Worm (Caenorhabditis elegans): ENCODE measurements around the gene osm-3.

Gene osm-3

DNA sequence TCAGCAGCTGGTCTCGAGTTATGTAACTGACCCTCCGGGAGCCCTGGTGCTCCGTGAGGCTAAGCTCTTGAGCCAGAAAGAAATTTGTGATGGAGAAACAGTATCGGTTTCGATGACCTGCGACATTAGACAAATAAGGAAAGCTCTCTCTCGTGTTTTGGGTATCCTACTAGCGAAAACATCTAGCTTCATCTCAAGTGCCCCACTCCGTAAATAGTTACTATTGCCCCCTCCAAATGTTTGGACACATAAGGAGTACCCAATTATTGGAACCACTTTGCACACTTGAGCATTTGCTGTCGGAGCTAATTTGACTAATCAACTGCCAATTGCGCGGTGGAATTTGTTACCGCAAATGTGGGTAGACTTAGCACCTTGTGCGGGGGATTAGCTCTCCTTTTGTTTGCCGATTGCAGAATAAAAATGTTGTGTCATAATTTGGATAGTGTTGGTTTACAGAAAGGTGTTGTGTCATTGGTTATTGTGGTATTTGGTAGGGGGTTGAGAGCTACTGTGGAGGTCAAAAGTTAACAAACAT is 36.8 kb downstream of the osm-3 start:
- peak; percentile 39 for TF ChIP-seq unc-42 (tag; optimal IDR thresholded peaks at IDR 0.05)
- TF ChIP-seq ref-2 (tag; optimal IDR thresholded peaks at IDR 0.05) = peak; percentile 34
- no peak for TF ChIP-seq ets-4 (tag; optimal IDR thresholded peaks at IDR 0.05)
- peak; percentile 69 for TF ChIP-seq tbx-2 (tag; optimal IDR thresholded peaks at IDR 0.05)
- TF ChIP-seq ceh-22 (tag; optimal IDR thresholded peaks at IDR 0.05) = peak; percentile 60
- TF ChIP-seq ama-1 (optimal IDR thresholded peaks at IDR 0.05) = peak; percentile 43
- TF ChIP-seq ttx-3 (tag; optimal IDR thresholded peaks at IDR 0.05) = no peak

ce11 chrIV:3759823-3760222 is 41.0 kb downstream of the osm-3 start:
- TF ChIP-seq elt-4 (tag; optimal IDR thresholded peaks at IDR 0.05) (no peak), unc-55 (GFP tag; optimal IDR thresholded peaks at IDR 0.05) (peak; percentile 57)

- TF ChIP-seq ceh-24 (tag; optimal IDR thresholded peaks at IDR 0.05) = no peak
- TF ChIP-seq syd-9 (tag; optimal IDR thresholded peaks at IDR 0.05) = no peak
- no peak for TF ChIP-seq che-1 (tag; optimal IDR thresholded peaks at IDR 0.05)
- no peak for TF ChIP-seq pros-1 (tag; optimal IDR thresholded peaks at IDR 0.05)
- no peak for TF ChIP-seq ceh-30 (tag; optimal IDR thresholded peaks at IDR 0.05)
- TF ChIP-seq zip-5 (tag; optimal IDR thresholded peaks at IDR 0.05) = no peak
- TF ChIP-seq ceh-48 (tag; optimal IDR thresholded peaks at IDR 0.05) = no peak
- no peak for TF ChIP-seq pqm-1 (tag; optimal IDR thresholded peaks at IDR 0.05)
- TF ChIP-seq sox-2 (GFP tag; IDR thresholded peaks at IDR 0.05) = no peak
- no peak for TF ChIP-seq eyg-1 (tag; optimal IDR thresholded peaks at IDR 0.05)
- TF ChIP-seq T23F11.4 (GFP tag; optimal IDR thresholded peaks at IDR 0.05) = no peak
- TF ChIP-seq nfya-1 (tag; optimal IDR thresholded peaks at IDR 0.05) = no peak
- TF ChIP-seq unc-42 (tag; optimal IDR thresholded peaks at IDR 0.05) = no peak
- no peak for TF ChIP-seq pha-2 (tag; optimal IDR thresholded peaks at IDR 0.05)
- no peak for TF ChIP-seq ceh-34 (tag; optimal IDR thresholded peaks at IDR 0.05)
- no peak for TF ChIP-seq dve-1 (tag; optimal IDR thresholded peaks at IDR 0.05)
- no peak for TF ChIP-seq ceh-14 (tag; optimal IDR thresholded peaks at IDR 0.05)
Observed at ce11 chrIV:3755921-3756320, 44.9 kb downstream of the osm-3 start, which contains the start of gene best-20. TSS of gene best-20 (plus strand) at chrIV:3756221.

- TF ChIP-seq hlh-13 (GFP tag; optimal IDR thresholded peaks at IDR 0.05) (no peak), tbx-7 (tag; optimal IDR thresholded peaks at IDR 0.05) (no peak), rnt-1 (tag; optimal IDR thresholded peaks at IDR 0.05) (no peak), madf-2 (tag; optimal IDR thresholded peaks at IDR 0.05) (no peak), tbx-2 (tag; optimal IDR thresholded peaks at IDR 0.05) (no peak), ttx-3 (tag; optimal IDR thresholded peaks at IDR 0.05) (no peak), lim-6 (tag; optimal IDR thresholded peaks at IDR 0.05) (no peak), nfya-1 (tag; optimal IDR thresholded peaks at IDR 0.05) (no peak), ceh-31 (tag; optimal IDR thresholded peaks at IDR 0.05) (no peak), sox-4 (tag; optimal IDR thresholded peaks at IDR 0.05) (no peak), pat-9 (tag; optimal IDR thresholded peaks at IDR 0.05) (no peak), pha-4 (tag; optimal IDR thresholded peaks at IDR 0.05) (no peak), fkh-10 (GFP tag; optimal IDR thresholded peaks at IDR 0.05) (no peak), odd-2 (tag; optimal IDR thresholded peaks at IDR 0.05) (no peak)
Observed at ce11 chrIV:3755355-3755754, 45.5 kb downstream of the osm-3 start, which contains the start of gene Y37E11AR.7. TSS of gene Y37E11AR.7 (minus strand) at chrIV:3755455.

DNA sequence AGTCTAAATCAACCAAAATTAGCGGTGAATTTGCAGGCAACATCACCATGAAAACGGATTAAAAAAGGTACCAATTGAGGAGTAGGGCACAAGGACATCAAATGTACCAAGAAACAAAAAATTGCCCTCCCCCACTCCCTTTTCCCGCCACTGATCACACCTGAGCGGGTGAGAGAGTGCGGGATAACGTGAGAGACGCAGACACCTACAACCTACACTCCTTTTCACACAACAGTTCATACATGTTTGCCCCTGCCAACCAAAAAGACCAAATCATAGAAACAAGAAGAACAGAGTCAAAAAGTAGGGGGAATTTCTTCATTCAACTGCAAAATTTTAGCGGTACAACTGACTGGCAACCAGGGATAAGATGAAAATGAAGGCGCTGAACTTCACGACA is 48.6 kb downstream of the osm-3 start:
- no peak for TF ChIP-seq hlh-30 (tag; optimal IDR thresholded peaks at IDR 0.05; ENCODE audit: insufficient read depth)
